Fruit fly (Drosophila melanogaster): ENCODE measurements around the gene RpL9.

Gene RpL9

dm6 chr2L:11051644-11052492, 47.9 kb upstream of the RpL9 start:
- TF ChIP-seq lz (GFP tag; optimal IDR thresholded peaks at IDR 0.05) (peak; percentile 15), CG15336 (GFP tag; IDR thresholded peaks at IDR 0.05) (no peak), svp (GFP tag) (peak; percentile 58), CG10669 (GFP tag; optimal IDR thresholded peaks at IDR 0.05) (peak; percentile 37), CG6276 (GFP tag; optimal IDR thresholded peaks at IDR 0.05) (no peak), CG32006 (GFP tag; optimal IDR thresholded peaks at IDR 0.05) (no peak), spab (GFP tag; optimal IDR thresholded peaks at IDR 0.05) (no peak), CG34406 (GFP tag; optimal IDR thresholded peaks at IDR 0.05) (peak; percentile 43), CG8319 (GFP tag; optimal IDR thresholded peaks at IDR 0.05) (peak; percentile 33), CG11762 (GFP tag; optimal IDR thresholded peaks at IDR 0.05; ENCODE audit: insufficient read depth) (no peak), Hr39 (GFP tag; optimal IDR thresholded peaks at IDR 0.05) (peak; percentile 32), Sox15 (GFP tag; optimal IDR thresholded peaks at IDR 0.05) (peak; percentile 12), Sox14 (GFP tag; optimal IDR thresholded peaks at IDR 0.05) (peak; percentile 22), CG6808 (GFP tag; optimal IDR thresholded peaks at IDR 0.05) (peak; percentile 34), Eip93F (GFP tag; optimal IDR thresholded peaks at IDR 0.05) (no peak), esn (GFP tag; optimal IDR thresholded peaks at IDR 0.05) (peak; percentile 31), net (GFP tag; optimal IDR thresholded peaks at IDR 0.05) (no peak), dac (GFP tag; optimal IDR thresholded peaks at IDR 0.05) (no peak), Gug (GFP tag; IDR thresholded peaks at IDR 0.05) (no peak), CG11294 (GFP tag; IDR thresholded peaks at IDR 0.05) (no peak), ss (GFP tag; optimal IDR thresholded peaks at IDR 0.05) (peak in 1 of 2 experiments; percentile 96), Hr38 (GFP tag; optimal IDR thresholded peaks at IDR 0.05) (no peak), Eip78C (GFP tag) (peak; percentile 91), eg (GFP tag; IDR thresholded peaks at IDR 0.05) (0 out of 3 replicates have a peak, but pooled peaks have one; percentile 25), CG16779 (tag; optimal IDR thresholded peaks at IDR 0.05) (no peak), Met (GFP tag; optimal IDR thresholded peaks at IDR 0.05) (peak; percentile 54), Hr4 (GFP tag; optimal IDR thresholded peaks at IDR 0.05) (no peak), Lpt (GFP tag; optimal IDR thresholded peaks at IDR 0.05) (no peak), CG6792 (GFP tag; optimal IDR thresholded peaks at IDR 0.05) (peak; percentile 23), fd85E (GFP tag; optimal IDR thresholded peaks at IDR 0.05) (no peak), CG8632 (GFP tag; optimal IDR thresholded peaks at IDR 0.05) (peak; percentile 44), CG3032 (tag; optimal IDR thresholded peaks at IDR 0.05) (peak; percentile 54), topi (GFP tag; optimal IDR thresholded peaks at IDR 0.05) (no peak), CG3919 (GFP tag; optimal IDR thresholded peaks at IDR 0.05) (peak; percentile 37), Ets96B (tag; optimal IDR thresholded peaks at IDR 0.05) (peak; percentile 54), CG6854 (GFP tag; optimal IDR thresholded peaks at IDR 0.05) (no peak), CG9139 (GFP tag; optimal IDR thresholded peaks at IDR 0.05) (peak; percentile 24), acj6 (GFP tag; optimal IDR thresholded peaks at IDR 0.05) (peak; percentile 31), Sox102F (GFP tag; optimal IDR thresholded peaks at IDR 0.05) (peak; percentile 31), CG4318 (GFP tag; optimal IDR thresholded peaks at IDR 0.05) (no peak), dsx (GFP tag; optimal IDR thresholded peaks at IDR 0.05; ENCODE audit: poor library complexity, severe bottlenecking) (peak; percentile 26), Ets21C (GFP tag; optimal IDR thresholded peaks at IDR 0.05) (no peak), fkh (GFP tag; optimal IDR thresholded peaks at IDR 0.05) (no peak), CG31627 (GFP tag; optimal IDR thresholded peaks at IDR 0.05) (peak; percentile 23), CG6163 (GFP tag; IDR thresholded peaks at IDR 0.05) (peak; percentile 16; the same call in 1 of the 3 replicates), CG7368 (GFP tag; optimal IDR thresholded peaks at IDR 0.05) (no peak), fd59A (GFP tag; optimal IDR thresholded peaks at IDR 0.05) (peak; percentile 24), vri (GFP tag; optimal IDR thresholded peaks at IDR 0.05) (no peak), Eip75B (GFP tag; optimal IDR thresholded peaks at IDR 0.05) (peak; percentile 45), CG11902 (GFP tag; optimal IDR thresholded peaks at IDR 0.05) (no peak)
